Worm (Caenorhabditis elegans) whole organism, late embryonic: ENCODE results near the gene fbxc-44.

ENCODE experiments used
- C08G9.2 ChIP-seq: sonication (generic microtip); optimal IDR thresholded peaks from 2 replicates; lab custom pipeline; 2016; ENCODE audit warnings: mild to moderate bottlenecking, missing genetic modification characterization, moderate library complexity, missing compliant biosample characterization
- C38D4.7 ChIP-seq: fragments of 200-800 bp; sonication (Bioruptor generic); optimal IDR thresholded peaks from 2 replicates; lab custom pipeline; 2018; ENCODE audit warnings: mild to moderate bottlenecking, missing genetic modification characterization, moderate library complexity, missing compliant biosample characterization
- F13H6.1 ChIP-seq: sonication (generic microtip); optimal IDR thresholded peaks from 2 replicates; lab custom pipeline; 2016; ENCODE audit warnings: missing genetic modification characterization, missing compliant biosample characterization
- K02D7.2 ChIP-seq: sonication (generic microtip); optimal IDR thresholded peaks from 2 replicates; lab custom pipeline; 2017; ENCODE audit warnings: mild to moderate bottlenecking, missing genetic modification characterization, missing compliant biosample characterization
- K09A11.1 ChIP-seq: sonication (generic microtip); optimal IDR thresholded peaks from 2 replicates; lab custom pipeline; 2017; ENCODE audit warnings: antibody characterized with exemption, mild to moderate bottlenecking, missing genetic modification characterization, missing compliant biosample characterization; ENCODE audit not compliant: insufficient read depth
- T23F11.4 ChIP-seq: fragments of 200-800 bp; sonication (Bioruptor generic); optimal IDR thresholded peaks from 2 replicates; lab custom pipeline; 2018; ENCODE audit warnings: mild to moderate bottlenecking, missing genetic modification characterization, missing compliant biosample characterization
- Y22D7AL.16 ChIP-seq: sonication (generic microtip); optimal IDR thresholded peaks from 2 replicates; lab custom pipeline; 2016; ENCODE audit warnings: missing genetic modification characterization, missing compliant biosample characterization
- ahr-1 ChIP-seq: sonication (generic microtip); optimal IDR thresholded peaks from 2 replicates; lab custom pipeline; 2016; ENCODE audit warnings: missing genetic modification characterization, missing compliant biosample characterization
- ama-1 ChIP-seq: fragments of 150-350 bp; optimal IDR thresholded peaks from 2 replicates; lab custom pipeline; 2014
- ceh-14 ChIP-seq: sonication (generic microtip); optimal IDR thresholded peaks from 2 replicates; lab custom pipeline; 2016; ENCODE audit warnings: missing genotype, missing genetic modification characterization, missing compliant biosample characterization
- ceh-19 ChIP-seq: fragments of 200-800 bp; sonication (Bioruptor generic); optimal IDR thresholded peaks from 2 replicates; lab custom pipeline; 2018; ENCODE audit warnings: mild to moderate bottlenecking, missing genetic modification characterization, missing compliant biosample characterization
- ceh-24 ChIP-seq: sonication (generic microtip); optimal IDR thresholded peaks from 2 replicates; lab custom pipeline; 2016; ENCODE audit warnings: mild to moderate bottlenecking, missing genetic modification characterization, missing compliant biosample characterization
- ceh-30 ChIP-seq: fragments of 150-350 bp; optimal IDR thresholded peaks from 2 replicates; lab custom pipeline; 2014; ENCODE audit warnings: missing biosample characterization, missing genetic modification characterization
- ceh-31 ChIP-seq: sonication (generic microtip); optimal IDR thresholded peaks from 2 replicates; lab custom pipeline; 2016; ENCODE audit warnings: missing genetic modification characterization, missing compliant biosample characterization
- ceh-34 ChIP-seq: sonication (generic microtip); optimal IDR thresholded peaks from 2 replicates; lab custom pipeline; 2016; ENCODE audit warnings: mild to moderate bottlenecking, missing genetic modification characterization, missing compliant biosample characterization
- ceh-45 ChIP-seq: fragments of 200-800 bp; sonication (Bioruptor generic); IDR thresholded peaks from 2 replicates; pipeline ENCODE4 v1.3.6; 2022; ENCODE audit warnings: missing genetic modification reagents, missing genetic modification characterization, missing compliant biosample characterization
- ceh-6 ChIP-seq: fragments of 200-800 bp; sonication (Bioruptor generic); optimal IDR thresholded peaks from 2 replicates; lab custom pipeline; 2018; ENCODE audit warnings: mild to moderate bottlenecking, missing genetic modification characterization, missing compliant biosample characterization
- che-1 ChIP-seq: sonication (generic microtip); optimal IDR thresholded peaks from 2 replicates; lab custom pipeline; 2016; ENCODE audit warnings: mild to moderate bottlenecking, missing genetic modification characterization, missing compliant biosample characterization
- dve-1 ChIP-seq: sonication (generic microtip); optimal IDR thresholded peaks from 2 replicates; lab custom pipeline; 2017; ENCODE audit warnings: antibody characterized with exemption, mild to moderate bottlenecking, missing genetic modification characterization, missing compliant biosample characterization
- elt-4 ChIP-seq: sonication (generic microtip); optimal IDR thresholded peaks from 2 replicates; lab custom pipeline; 2016; ENCODE audit warnings: missing genetic modification characterization, missing compliant biosample characterization
- ets-4 ChIP-seq: sonication (generic microtip); optimal IDR thresholded peaks from 2 replicates; lab custom pipeline; 2016; ENCODE audit warnings: missing genetic modification characterization, missing compliant biosample characterization
- fax-1 ChIP-seq: sonication (generic microtip); optimal IDR thresholded peaks from 2 replicates; lab custom pipeline; 2016; ENCODE audit warnings: missing genotype, missing genetic modification characterization, missing compliant biosample characterization
- fkh-10 ChIP-seq: fragments of 150-350 bp; optimal IDR thresholded peaks from 2 replicates; lab custom pipeline; 2014; ENCODE audit warnings: missing biosample characterization, missing genetic modification reagents, missing genetic modification characterization
- fkh-6 ChIP-seq: sonication (generic microtip); optimal IDR thresholded peaks from 2 replicates; lab custom pipeline; 2016; ENCODE audit warnings: missing genetic modification characterization, missing compliant biosample characterization
- gmeb-2 ChIP-seq: sonication (generic microtip); optimal IDR thresholded peaks from 2 replicates; lab custom pipeline; 2016; ENCODE audit warnings: missing genetic modification characterization, inconsistent platforms, missing compliant biosample characterization
- hlh-13 ChIP-seq: fragments of 200-800 bp; sonication (Bioruptor generic); optimal IDR thresholded peaks from 2 replicates; lab custom pipeline; 2018; ENCODE audit warnings: mild to moderate bottlenecking, missing genetic modification characterization, missing compliant biosample characterization
- hlh-15 ChIP-seq: sonication (generic microtip); optimal IDR thresholded peaks from 2 replicates; lab custom pipeline; 2016; ENCODE audit warnings: missing genetic modification characterization, missing compliant biosample characterization
- hlh-6 ChIP-seq: sonication (generic microtip); optimal IDR thresholded peaks from 2 replicates; lab custom pipeline; 2016; ENCODE audit warnings: missing genotype, missing genetic modification characterization, missing compliant biosample characterization
- hlh-8 ChIP-seq: sonication (generic microtip); optimal IDR thresholded peaks from 2 replicates; lab custom pipeline; 2016; ENCODE audit warnings: missing genotype, missing genetic modification characterization, missing compliant biosample characterization
- lin-11 ChIP-seq: fragments of 200-800 bp; sonication (Bioruptor generic); optimal IDR thresholded peaks from 2 replicates; lab custom pipeline; 2018; ENCODE audit warnings: mild to moderate bottlenecking, missing genetic modification characterization, missing compliant biosample characterization
- madf-2 ChIP-seq: sonication (generic microtip); optimal IDR thresholded peaks from 2 replicates; lab custom pipeline; 2017; ENCODE audit warnings: missing genetic modification characterization, missing compliant biosample characterization
- mec-3 ChIP-seq: sonication (generic microtip); optimal IDR thresholded peaks from 2 replicates; lab custom pipeline; 2016; ENCODE audit warnings: borderline replicate concordance, missing genetic modification characterization, missing compliant biosample characterization
- nfya-1 ChIP-seq: sonication (generic microtip); optimal IDR thresholded peaks from 2 replicates; lab custom pipeline; 2017; ENCODE audit warnings: missing genetic modification characterization, mild to moderate bottlenecking, missing compliant biosample characterization, antibody characterized with exemption, moderate library complexity
- npax-4 ChIP-seq: sonication (generic microtip); optimal IDR thresholded peaks from 2 replicates; lab custom pipeline; 2016; ENCODE audit warnings: missing genetic modification characterization, missing compliant biosample characterization
- odd-2 ChIP-seq: sonication (generic microtip); optimal IDR thresholded peaks from 2 replicates; lab custom pipeline; 2017; ENCODE audit warnings: antibody characterized with exemption, mild to moderate bottlenecking, missing genetic modification characterization, missing compliant biosample characterization
- pag-3 ChIP-seq: sonication (generic microtip); optimal IDR thresholded peaks from 2 replicates; lab custom pipeline; 2016; ENCODE audit warnings: missing compliant biosample characterization, missing genetic modification characterization, borderline replicate concordance
- pat-9 ChIP-seq: fragments of 200-800 bp; sonication (Bioruptor generic); optimal IDR thresholded peaks from 2 replicates; lab custom pipeline; 2018; ENCODE audit warnings: mild to moderate bottlenecking, missing genetic modification characterization, moderate library complexity, missing compliant biosample characterization
- pax-1 ChIP-seq: fragments of 150-350 bp; optimal IDR thresholded peaks from 2 replicates; lab custom pipeline; 2014; ENCODE audit warnings: missing biosample characterization, missing genetic modification characterization
- pha-2 ChIP-seq: sonication (generic microtip); optimal IDR thresholded peaks from 2 replicates; lab custom pipeline; 2017; ENCODE audit warnings: mild to moderate bottlenecking, missing genetic modification characterization, missing compliant biosample characterization
- pha-4 ChIP-seq: fragments of 150-350 bp; optimal IDR thresholded peaks from 2 replicates; lab custom pipeline; 2018; ENCODE audit warnings: missing biosample characterization, missing genetic modification reagents, missing genetic modification characterization
- pros-1 ChIP-seq: fragments of 150-350 bp; optimal IDR thresholded peaks from 2 replicates; lab custom pipeline; 2014; ENCODE audit warnings: missing biosample characterization, missing genetic modification reagents, missing genetic modification characterization
- ref-2 ChIP-seq: sonication (generic microtip); optimal IDR thresholded peaks from 2 replicates; lab custom pipeline; 2016; ENCODE audit warnings: missing genetic modification characterization, missing compliant biosample characterization
- rnt-1 ChIP-seq: sonication (generic microtip); optimal IDR thresholded peaks from 2 replicates; lab custom pipeline; 2016; ENCODE audit warnings: missing genetic modification characterization, missing compliant biosample characterization
- sdc-2 ChIP-seq: sonication (generic microtip); optimal IDR thresholded peaks from 2 replicates; lab custom pipeline; 2016; ENCODE audit warnings: missing genotype, missing genetic modification characterization, missing compliant biosample characterization
- sox-2 ChIP-seq: fragments of 200-800 bp; sonication (Bioruptor generic); IDR thresholded peaks from 2 replicates; pipeline ENCODE4 v1.3.6; 2022; ENCODE audit warnings: missing genetic modification reagents, missing genetic modification characterization, missing compliant biosample characterization
- sox-4 ChIP-seq: sonication (generic microtip); optimal IDR thresholded peaks from 2 replicates; lab custom pipeline; 2017; ENCODE audit warnings: mild to moderate bottlenecking, missing genetic modification characterization, inconsistent platforms, missing compliant biosample characterization
- tbx-2 ChIP-seq: sonication (generic microtip); optimal IDR thresholded peaks from 2 replicates; lab custom pipeline; 2016; ENCODE audit warnings: missing genetic modification characterization, missing compliant biosample characterization
- tbx-7 ChIP-seq: sonication (generic microtip); optimal IDR thresholded peaks from 2 replicates; lab custom pipeline; 2016; ENCODE audit warnings: missing genotype, missing genetic modification characterization, missing compliant biosample characterization
- unc-42 ChIP-seq: sonication (generic microtip); optimal IDR thresholded peaks from 2 replicates; lab custom pipeline; 2016; ENCODE audit warnings: missing genotype, missing genetic modification characterization, missing compliant biosample characterization
- unc-55 ChIP-seq: sonication (generic microtip); optimal IDR thresholded peaks from 2 replicates; lab custom pipeline; 2017; ENCODE audit warnings: missing biosample characterization, missing genetic modification reagents, missing genetic modification characterization
- unc-86 ChIP-seq: sonication (generic microtip); optimal IDR thresholded peaks from 2 replicates; lab custom pipeline; 2016; ENCODE audit warnings: missing genetic modification characterization, missing compliant biosample characterization
- zip-5 ChIP-seq: sonication (generic microtip); optimal IDR thresholded peaks from 2 replicates; lab custom pipeline; 2016; ENCODE audit warnings: missing genetic modification characterization, missing compliant biosample characterization
- ztf-16 ChIP-seq: sonication (generic microtip); optimal IDR thresholded peaks from 2 replicates; lab custom pipeline; 2017; ENCODE audit warnings: missing genetic modification characterization, missing compliant biosample characterization

Gene fbxc-44

ce11 chrII:4237701-4238214 lies at the start of gene fbxc-44, which contains the start of gene C16A11.2:
Gene fbxc-44, minus strand, starts transcription at chrII:4237751.
Gene C16A11.2, plus strand, starts transcription at chrII:4238203.
- TF ChIP-seq pha-4 (no peak), tbx-2 (tag; lab: Kevin White, UChicago) (peak; percentile 79), hlh-8 (tag; lab: Kevin White, UChicago) (peak; percentile 67), ceh-45 (GFP tag; lab: Robert Waterston, UW) (peak; percentile 58; the same call in 1 of the 2 replicates), hlh-13 (GFP tag; lab: Kevin White, UChicago) (no peak), rnt-1 (tag; lab: Kevin White, UChicago) (peak; percentile 39), F13H6.1 (tag; lab: Kevin White, UChicago) (peak; percentile 43), hlh-15 (tag; lab: Kevin White, UChicago) (peak; percentile 35), zip-5 (tag; lab: Kevin White, UChicago) (peak; percentile 62), C38D4.7 (GFP tag; lab: Kevin White, UChicago) (peak; percentile 57), ceh-34 (tag; lab: Kevin White, UChicago) (peak; percentile 66), ceh-14 (tag; lab: Kevin White, UChicago) (peak; percentile 75), sdc-2 (tag; lab: Kevin White, UChicago) (no peak), elt-4 (tag; lab: Kevin White, UChicago) (no peak), ztf-16 (tag; lab: Kevin White, UChicago) (peak; percentile 62), ref-2 (tag; lab: Kevin White, UChicago) (no peak), ahr-1 (peak; percentile 48), gmeb-2 (peak; percentile 76), hlh-6 (tag; lab: Kevin White, UChicago) (no peak), pax-1 (tag; lab: Kevin White, UChicago) (no peak), K02D7.2 (tag; lab: Kevin White, UChicago) (peak; percentile 56), pat-9 (tag; lab: Kevin White, UChicago) (peak; percentile 54), pros-1 (tag; lab: Kevin White, UChicago) (no peak), tbx-7 (tag; lab: Kevin White, UChicago) (peak; percentile 28), pha-2 (tag; lab: Kevin White, UChicago) (peak; percentile 61), fkh-6 (tag; lab: Kevin White, UChicago) (peak; percentile 60), npax-4 (tag; lab: Kevin White, UChicago) (peak; percentile 37), ama-1 (no peak), pag-3 (tag; lab: Kevin White, UChicago) (no peak), ceh-31 (peak; percentile 73), unc-86 (tag; lab: Kevin White, UChicago) (peak; percentile 41), Y22D7AL.16 (tag; lab: Kevin White, UChicago) (peak; percentile 57), madf-2 (peak; percentile 59), unc-55 (GFP tag; lab: Kevin White, UChicago) (no peak), sox-2 (GFP tag; lab: Robert Waterston, UW) (no peak), ceh-6 (GFP tag; lab: Kevin White, UChicago) (peak; percentile 53), fax-1 (tag; lab: Kevin White, UChicago) (peak; percentile 71), T23F11.4 (GFP tag; lab: Kevin White, UChicago) (peak; percentile 23), K09A11.1 (peak; percentile 83), mec-3 (no peak), ceh-24 (peak; percentile 37), ets-4 (tag; lab: Kevin White, UChicago) (no peak), C08G9.2 (tag; lab: Kevin White, UChicago) (peak; percentile 35), unc-42 (tag; lab: Kevin White, UChicago) (peak; percentile 38), nfya-1 (tag; lab: Kevin White, UChicago) (peak; percentile 66), lin-11 (tag; lab: Kevin White, UChicago) (peak; percentile 54), dve-1 (tag; lab: Kevin White, UChicago) (no peak), odd-2 (tag; lab: Kevin White, UChicago) (peak; percentile 69), che-1 (peak; percentile 77), ceh-19 (GFP tag; lab: Kevin White, UChicago) (peak; percentile 63), sox-4 (tag; lab: Kevin White, UChicago) (peak; percentile 74), ceh-30 (tag; lab: Kevin White, UChicago) (no peak), fkh-10 (GFP tag; lab: Kevin White, UChicago) (no peak)
